Worm (Caenorhabditis elegans) whole organism, L4 larva: ENCODE data around the gene Y73B3A.8.
"Not testable (repeated sequence)": the region's sequence is repeated elsewhere in the genome, so short reads cannot be mapped to it uniquely, and the experiment has no call there.

Experiments used
- daf-16 ChIP-seq, 3 experiments: sonication (generic microtip); optimal IDR thresholded peaks; 2 replicates each; lab custom pipeline; 2016 to 2017; ENCODE audit warnings: missing genetic modification characterization in 3 of 3, missing genetic modification reagents in 3 of 3, mild to moderate bottlenecking in 2 of 3, missing compliant biosample characterization in 2 of 3, missing biosample characterization in 1 of 3, moderate library complexity in 1 of 3
- dmd-8 ChIP-seq: fragments of 200-800 bp; sonication (Bioruptor generic); IDR thresholded peaks from 2 replicates; pipeline ENCODE4 v1.3.6; 2022; ENCODE audit warnings: missing genetic modification characterization, missing compliant biosample characterization
- mep-1 ChIP-seq: fragments of 150-350 bp; sonication (generic microtip); optimal IDR thresholded peaks from 3 replicates; lab custom pipeline; 2014; ENCODE audit warnings: missing biosample characterization, missing genetic modification characterization
- nhr-11 ChIP-seq: fragments of 150-350 bp; optimal IDR thresholded peaks from 2 replicates; lab custom pipeline; 2014; ENCODE audit warnings: missing biosample characterization, missing genetic modification characterization
- nhr-76 ChIP-seq: fragments of 150-350 bp; optimal IDR thresholded peaks from 2 replicates; lab custom pipeline; 2014; ENCODE audit warnings: missing biosample characterization, missing genetic modification characterization

DNA sequence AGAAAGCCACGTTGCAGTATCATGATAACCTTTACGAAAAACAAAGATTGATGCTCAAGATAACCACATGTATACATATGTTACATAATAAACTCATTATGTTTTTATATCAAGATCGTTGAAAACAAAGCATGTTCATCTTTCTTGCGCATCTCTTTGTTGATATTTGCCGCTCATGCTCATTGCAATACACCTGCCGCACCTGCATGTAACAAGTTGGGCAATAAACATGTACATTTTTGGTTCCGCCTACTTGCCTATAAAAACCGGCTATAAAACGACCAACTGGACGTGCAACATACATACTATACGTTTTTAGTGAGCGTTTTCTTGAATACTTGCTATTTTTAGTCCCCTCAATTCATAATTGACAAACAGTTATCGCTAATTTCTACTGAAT, 21.7 kb downstream of the Y73B3A.8 start, which contains the start of gene fbxa-16:
- TF ChIP-seq dmd-8 (GFP tag; lab: Robert Waterston, UW); nhr-11 (tag; lab: Kevin White, UChicago); mep-1 (tag; lab: Kevin White, UChicago); daf-16 (GFP tag; optimal IDR thresholded peaks at IDR 0.05; lab: Kevin White, UChicago); daf-16 (tag; optimal IDR thresholded peaks at IDR 0.05; lab: Kevin White, UChicago); nhr-76 (tag; lab: Kevin White, UChicago): not testable (repeated sequence)
